Fruit fly (Drosophila melanogaster): Measurements from ENCODE around the gene CG3662.

- TF ChIP-seq ttk (optimal IDR thresholded peaks at IDR 0.05) (no peak), h (optimal IDR thresholded peaks at IDR 0.05) (no peak), insv (optimal IDR thresholded peaks at IDR 0.05) (no peak)
Measured at dm6 chr2L:856690-857488, 35.8 kb downstream of the CG3662 start.

Measured in Kc167 (cell line).